Worm (Caenorhabditis elegans) whole organism, L4 larva: ENCODE results near the gene sgt-1.

Experiments used
- F44E2.7 ChIP-seq: fragments of 200-800 bp; sonication (Bioruptor generic); IDR thresholded peaks from 2 replicates; pipeline ENCODE4 v2.1.2; 2022; ENCODE audit warnings: missing genetic modification characterization, missing compliant biosample characterization
- F49E8.2 ChIP-seq: sonication (generic microtip); optimal IDR thresholded peaks from 2 replicates; lab custom pipeline; 2016; ENCODE audit warnings: missing compliant biosample characterization, mild to moderate bottlenecking, missing genetic modification characterization, borderline replicate concordance
- R02D3.7 ChIP-seq: fragments of 150-350 bp; sonication (generic microtip); optimal IDR thresholded peaks from 3 replicates; lab custom pipeline; 2014; ENCODE audit warnings: missing biosample characterization, missing genetic modification characterization
- T20F7.1 ChIP-seq: fragments of 200-800 bp; sonication (Bioruptor generic); optimal IDR thresholded peaks from 2 replicates; lab custom pipeline; 2018; ENCODE audit warnings: mild to moderate bottlenecking, missing genetic modification characterization, missing compliant biosample characterization
- T26A8.4 ChIP-seq: fragments of 200-800 bp; sonication (Bioruptor generic); IDR thresholded peaks from 2 replicates; pipeline ENCODE4 v1.3.6; 2022; ENCODE audit warnings: missing genetic modification characterization, missing compliant biosample characterization
- Y105C5A.15 ChIP-seq: fragments of 200-800 bp; sonication (Bioruptor generic); IDR thresholded peaks from 2 replicates; pipeline ENCODE4 v1.3.6; 2022; ENCODE audit warnings: missing genetic modification characterization, missing compliant biosample characterization
- Y48G9A.11 ChIP-seq: fragments of 200-800 bp; sonication (Bioruptor generic); IDR thresholded peaks from 2 replicates; pipeline ENCODE4 v1.3.6; 2022; ENCODE audit warnings: missing genetic modification reagents, missing genetic modification characterization, missing compliant biosample characterization
- Y75B8A.6 ChIP-seq: fragments of 200-800 bp; sonication (Bioruptor generic); IDR thresholded peaks from 2 replicates; pipeline ENCODE4 v1.3.6; 2022; ENCODE audit warnings: missing genetic modification reagents, missing genetic modification characterization, missing compliant biosample characterization
- ZK337.2 ChIP-seq: fragments of 200-800 bp; sonication (Bioruptor generic); IDR thresholded peaks from 2 replicates; pipeline ENCODE4 v1.3.6; 2022; ENCODE audit warnings: missing genetic modification reagents, missing genetic modification characterization, missing compliant biosample characterization
- aly-2 ChIP-seq: sonication (generic microtip); optimal IDR thresholded peaks from 2 replicates; lab custom pipeline; 2018; ENCODE audit warnings: missing biosample characterization, missing genetic modification characterization
- arid-1 ChIP-seq: fragments of 200-800 bp; sonication (Bioruptor generic); conservative IDR thresholded peaks from 2 replicates; pipeline ENCODE4 v1.3.6; 2022; ENCODE audit warnings: missing genetic modification reagents, missing genetic modification characterization, missing compliant biosample characterization
- cey-2 ChIP-seq: sonication (generic microtip); optimal IDR thresholded peaks from 3 replicates; lab custom pipeline; 2017; ENCODE audit warnings: missing genetic modification characterization, mild to moderate bottlenecking, missing compliant biosample characterization, antibody characterized with exemption, borderline replicate concordance; ENCODE audit not compliant: insufficient read depth
- daf-19 ChIP-seq: fragments of 200-800 bp; sonication (Bioruptor generic); conservative IDR thresholded peaks from 2 replicates; pipeline ENCODE4 v1.3.6; 2022; ENCODE audit warnings: missing genetic modification characterization, missing compliant biosample characterization
- dmd-6 ChIP-seq: fragments of 200-800 bp; sonication (Bioruptor generic); IDR thresholded peaks from 2 replicates; pipeline ENCODE4 v1.3.6; 2022; ENCODE audit warnings: missing genetic modification reagents, missing genetic modification characterization, missing compliant biosample characterization
- dmd-9 ChIP-seq: fragments of 200-800 bp; sonication (Bioruptor generic); IDR thresholded peaks from 2 replicates; pipeline ENCODE4 v1.3.6; 2022; ENCODE audit warnings: missing genetic modification reagents, missing genetic modification characterization, missing compliant biosample characterization
- dpl-1 ChIP-seq: fragments of 150-350 bp; optimal IDR thresholded peaks from 2 replicates; lab custom pipeline; 2014; ENCODE audit warnings: missing biosample characterization, missing genetic modification reagents, missing genetic modification characterization
- dve-1 ChIP-seq: sonication (generic microtip); optimal IDR thresholded peaks from 2 replicates; lab custom pipeline; 2017; ENCODE audit warnings: antibody characterized with exemption, mild to moderate bottlenecking, missing genetic modification characterization, missing compliant biosample characterization; ENCODE audit not compliant: insufficient read depth
- egl-43 ChIP-seq: fragments of 200-800 bp; sonication (Bioruptor generic); IDR thresholded peaks from 2 replicates; pipeline ENCODE4 v1.3.6; 2022; ENCODE audit warnings: missing genetic modification reagents, missing genetic modification characterization, missing compliant biosample characterization
- fos-1 ChIP-seq: fragments of 150-350 bp; optimal IDR thresholded peaks from 2 replicates; lab custom pipeline; 2014; ENCODE audit warnings: missing biosample characterization, missing genetic modification characterization
- hlh-11 ChIP-seq: fragments of 200-800 bp; sonication (Bioruptor generic); optimal IDR thresholded peaks from 2 replicates; lab custom pipeline; 2018; ENCODE audit warnings: mild to moderate bottlenecking, missing genetic modification characterization, missing compliant biosample characterization
- hmg-1.1 ChIP-seq: fragments of 200-800 bp; sonication (Bioruptor generic); IDR thresholded peaks from 2 replicates; pipeline ENCODE4 v1.3.6; 2022; ENCODE audit warnings: missing genetic modification reagents, missing genetic modification characterization, missing compliant biosample characterization
- lim-7 ChIP-seq: fragments of 200-800 bp; sonication (Bioruptor generic); IDR thresholded peaks from 2 replicates; pipeline ENCODE4 v1.3.6; 2022; ENCODE audit warnings: missing genetic modification characterization, missing compliant biosample characterization
- lin-13 ChIP-seq: fragments of 150-350 bp; optimal IDR thresholded peaks from 2 replicates; lab custom pipeline; 2014; ENCODE audit warnings: missing biosample characterization, missing genetic modification reagents, missing genetic modification characterization
- lin-29 ChIP-seq: fragments of 200-800 bp; sonication (Bioruptor generic); IDR thresholded peaks from 2 replicates; pipeline ENCODE4 v1.3.6; 2022; ENCODE audit warnings: missing genetic modification reagents, missing genetic modification characterization, missing compliant biosample characterization
- lin-39 ChIP-seq: fragments of 150-350 bp; optimal IDR thresholded peaks from 2 replicates; lab custom pipeline; 2014; ENCODE audit warnings: missing biosample characterization, missing genetic modification reagents, missing genetic modification characterization
- lsy-2 ChIP-seq, 2 experiments: fragments of 150-350 bp in 1 of 2; sonication (generic microtip) in 1 of 2; optimal IDR thresholded peaks; 2 replicates each; lab custom pipeline; 2014 to 2017; ENCODE audit warnings: missing biosample characterization in 2 of 2, missing genetic modification characterization in 2 of 2
- madf-5 ChIP-seq, 2 experiments: fragments of 200-800 bp; sonication (Bioruptor generic); IDR thresholded peaks; 2 replicates each; pipeline ENCODE4 v1.3.6; 2022; ENCODE audit warnings: missing compliant biosample characterization in 2 of 2, missing genetic modification characterization in 2 of 2
- mdl-1 ChIP-seq, 2 experiments: fragments of 150-350 bp in 1 of 2; sonication (generic microtip) in 1 of 2; optimal IDR thresholded peaks; 2 replicates each; lab custom pipeline; 2014 to 2017; ENCODE audit warnings: missing biosample characterization in 2 of 2, missing genetic modification characterization in 2 of 2
- mes-2 ChIP-seq: sonication (generic microtip); optimal IDR thresholded peaks from 2 replicates; lab custom pipeline; 2016; ENCODE audit warnings: missing genotype, mild to moderate bottlenecking, missing genetic modification characterization, missing compliant biosample characterization; ENCODE audit not compliant: poor library complexity, severe bottlenecking
- nhr-10 ChIP-seq: fragments of 150-350 bp; optimal IDR thresholded peaks from 2 replicates; lab custom pipeline; 2014; ENCODE audit warnings: missing biosample characterization, missing genetic modification characterization
- nhr-237 ChIP-seq: sonication (generic microtip); optimal IDR thresholded peaks from 2 replicates; lab custom pipeline; 2017; ENCODE audit warnings: missing biosample characterization, missing genetic modification characterization
- nhr-25 ChIP-seq: sonication (generic microtip); optimal IDR thresholded peaks from 2 replicates; lab custom pipeline; 2017; ENCODE audit warnings: missing genetic modification characterization, mild to moderate bottlenecking, missing compliant biosample characterization, antibody characterized with exemption, moderate library complexity, borderline replicate concordance; ENCODE audit not compliant: insufficient read depth
- nhr-28 ChIP-seq: fragments of 150-350 bp; optimal IDR thresholded peaks from 2 replicates; lab custom pipeline; 2014; ENCODE audit warnings: missing biosample characterization, missing genetic modification characterization
- nhr-41 ChIP-seq: fragments of 200-800 bp; sonication (Bioruptor generic); IDR thresholded peaks from 2 replicates; pipeline ENCODE4 v1.3.6; 2022; ENCODE audit warnings: missing genetic modification reagents, missing genetic modification characterization, missing compliant biosample characterization
- nhr-6 ChIP-seq: fragments of 150-350 bp; optimal IDR thresholded peaks from 2 replicates; lab custom pipeline; 2014; ENCODE audit warnings: missing biosample characterization, missing genetic modification characterization
- nhr-77 ChIP-seq: fragments of 150-350 bp; optimal IDR thresholded peaks from 2 replicates; lab custom pipeline; 2014; ENCODE audit warnings: missing biosample characterization, missing genetic modification characterization
- pha-4 ChIP-seq, 2 experiments: fragments of 150-350 bp in 1 of 2; fragments of 200-800 bp in 1 of 2; sonication (Bioruptor generic) in 1 of 2; IDR thresholded peaks in 1 of 2; optimal IDR thresholded peaks in 1 of 2; 2 replicates each; pipeline versions ENCODE4 v1.3.6 to Lab custom; 2014 to 2022; ENCODE audit warnings: missing genetic modification characterization in 2 of 2, missing genetic modification reagents in 2 of 2, missing biosample characterization in 1 of 2, missing compliant biosample characterization in 1 of 2
- php-3 ChIP-seq: fragments of 200-800 bp; sonication (Bioruptor generic); IDR thresholded peaks from 2 replicates; pipeline ENCODE4 v1.3.6; 2022; ENCODE audit warnings: missing genetic modification reagents, missing genetic modification characterization, missing compliant biosample characterization
- pqm-1 ChIP-seq: sonication (generic microtip); optimal IDR thresholded peaks from 2 replicates; lab custom pipeline; 2017; ENCODE audit warnings: missing biosample characterization, missing genetic modification characterization
- saeg-2 ChIP-seq: fragments of 200-800 bp; sonication (Bioruptor generic); IDR thresholded peaks from 2 replicates; pipeline ENCODE4 v1.3.6; 2022; ENCODE audit warnings: missing genetic modification reagents, missing genetic modification characterization, missing compliant biosample characterization
- skn-1 ChIP-seq: fragments of 150-350 bp; optimal IDR thresholded peaks from 2 replicates; lab custom pipeline; 2014; ENCODE audit warnings: missing biosample characterization, missing genetic modification characterization
- spr-1 ChIP-seq: sonication (generic microtip); optimal IDR thresholded peaks from 2 replicates; lab custom pipeline; 2016; ENCODE audit warnings: mild to moderate bottlenecking, missing genetic modification characterization, missing compliant biosample characterization
- tag-97 ChIP-seq: fragments of 200-800 bp; sonication (Bioruptor generic); IDR thresholded peaks from 2 replicates; pipeline ENCODE4 v1.3.6; 2022; ENCODE audit warnings: missing genetic modification characterization, missing compliant biosample characterization
- tra-1 ChIP-seq: fragments of 200-800 bp; sonication (Bioruptor generic); IDR thresholded peaks from 2 replicates; pipeline ENCODE4 v1.3.6; 2022; ENCODE audit warnings: missing genetic modification reagents, missing genetic modification characterization, missing compliant biosample characterization
- unc-130 ChIP-seq: sonication (generic microtip); optimal IDR thresholded peaks from 2 replicates; lab custom pipeline; 2016; ENCODE audit warnings: missing genetic modification reagents, missing genetic modification characterization, missing compliant biosample characterization
- zfp-2 ChIP-seq: sonication (generic microtip); optimal IDR thresholded peaks from 2 replicates; lab custom pipeline; 2016; ENCODE audit warnings: mild to moderate bottlenecking, missing genetic modification characterization, missing compliant biosample characterization
- zip-2 ChIP-seq: fragments of 150-350 bp; optimal IDR thresholded peaks from 2 replicates; lab custom pipeline; 2014; ENCODE audit warnings: missing biosample characterization, missing genetic modification characterization

Gene sgt-1

ce11 chrII:4948118-4948517 lies 44.5 kb upstream of the sgt-1 start (continued):
- no peak for TF ChIP-seq unc-130 (GFP tag; lab: Kevin White, UChicago)
- no peak for TF ChIP-seq hmg-1.1 (GFP tag; lab: Robert Waterston, UW)
- TF ChIP-seq nhr-25 (tag; lab: Kevin White, UChicago) = no peak
- TF ChIP-seq arid-1 (GFP tag; lab: Robert Waterston, UW) = 0 out of 2 replicates have a peak, but pooled peaks have one; percentile 7
- no peak for TF ChIP-seq lin-29 (GFP tag; lab: Robert Waterston, UW)
- peak; percentile 43; the same call in 1 of the 2 replicates for TF ChIP-seq Y48G9A.11 (GFP tag; lab: Robert Waterston, UW)
- no peak for TF ChIP-seq nhr-237
- TF ChIP-seq Y105C5A.15 (GFP tag; lab: Robert Waterston, UW) = no peak
- no peak for TF ChIP-seq tra-1 (GFP tag; lab: Robert Waterston, UW)
- TF ChIP-seq nhr-28 (tag; lab: Kevin White, UChicago) = no peak

- TF ChIP-seq lin-13 = no peak
- no peak for TF ChIP-seq zfp-2 (tag; lab: Kevin White, UChicago)
- TF ChIP-seq nhr-10 = no peak
- TF ChIP-seq F49E8.2 = no peak
- TF ChIP-seq nhr-237 = no peak
- TF ChIP-seq saeg-2 (GFP tag; lab: Robert Waterston, UW) = no peak
- no peak for TF ChIP-seq daf-19 (GFP tag; lab: Robert Waterston, UW)
- peak; percentile 17 for TF ChIP-seq mes-2 (tag; lab: Kevin White, UChicago)
- TF ChIP-seq php-3 (GFP tag; lab: Robert Waterston, UW) = no peak
- no peak for TF ChIP-seq mdl-1 (tag; optimal IDR thresholded peaks at IDR 0.05; lab: Kevin White, UChicago)
- no peak for TF ChIP-seq egl-43 (GFP tag; lab: Robert Waterston, UW)
- peak in 1 of 2 experiments; percentile 38 for TF ChIP-seq lsy-2 (tag; optimal IDR thresholded peaks at IDR 0.05; lab: Kevin White, UChicago)
- TF ChIP-seq F44E2.7 = no peak
- no peak for TF ChIP-seq ZK337.2
- peak; percentile 64 for TF ChIP-seq nhr-6 (tag; lab: Kevin White, UChicago)
- no peak for TF ChIP-seq Y75B8A.6 (GFP tag; lab: Robert Waterston, UW)
- TF ChIP-seq T26A8.4 (GFP tag; lab: Robert Waterston, UW) = no peak
- TF ChIP-seq R02D3.7 (tag; lab: Kevin White, UChicago) = no peak
- no peak for TF ChIP-seq aly-2
- no peak for TF ChIP-seq madf-5 (GFP tag; IDR thresholded peaks at IDR 0.05; lab: Robert Waterston, UW)
- no peak for TF ChIP-seq spr-1 (tag; lab: Kevin White, UChicago)
- no peak for TF ChIP-seq cey-2 (tag; lab: Kevin White, UChicago)
- TF ChIP-seq tag-97 (GFP tag; lab: Robert Waterston, UW) = no peak
- TF ChIP-seq hlh-11 (tag; lab: Kevin White, UChicago) = no peak
- no peak for TF ChIP-seq dmd-6 (GFP tag; lab: Robert Waterston, UW)
- no peak for TF ChIP-seq nhr-41 (GFP tag; lab: Robert Waterston, UW)
- peak; percentile 70 for TF ChIP-seq T20F7.1 (GFP tag; lab: Kevin White, UChicago)
- no peak for TF ChIP-seq skn-1 (tag; lab: Kevin White, UChicago)
- no peak for TF ChIP-seq lin-39 (tag; lab: Kevin White, UChicago)
- peak; percentile 17 for TF ChIP-seq dve-1 (tag; lab: Kevin White, UChicago)
- no peak for TF ChIP-seq fos-1 (tag; lab: Kevin White, UChicago)
- no peak for TF ChIP-seq nhr-77
- TF ChIP-seq lim-7 = no peak
- no peak for TF ChIP-seq pha-4 (GFP tag; IDR thresholded peaks at IDR 0.05; lab: Robert Waterston, UW)
- TF ChIP-seq pha-4 (tag; optimal IDR thresholded peaks at IDR 0.05; lab: Kevin White, UChicago) = no peak
- TF ChIP-seq dmd-9 (GFP tag; lab: Robert Waterston, UW) = no peak
- TF ChIP-seq dpl-1 = no peak
- TF ChIP-seq nhr-25 (tag; lab: Kevin White, UChicago) = no peak
- TF ChIP-seq pqm-1 (tag; lab: Kevin White, UChicago) = no peak
- TF ChIP-seq zip-2 = no peak
Measured at ce11 chrII:4946775-4947174, 43.2 kb upstream of the sgt-1 start.
